Worm (Caenorhabditis elegans) whole organism, L4/young adult: ENCODE results near the gene ugt-53.

Source experiments
- W03F9.2 ChIP-seq: fragments of 150-350 bp; optimal IDR thresholded peaks from 2 replicates; lab custom pipeline; 2014; ENCODE audit warnings: missing biosample characterization, missing genetic modification characterization
- dao-5 ChIP-seq: sonication (generic microtip); optimal IDR thresholded peaks from 2 replicates; lab custom pipeline; 2016; ENCODE audit warnings: missing genotype, missing genetic modification characterization, moderate library complexity, missing compliant biosample characterization
- him-1 ChIP-seq: sonication (generic microtip); optimal IDR thresholded peaks from 2 replicates; lab custom pipeline; 2016; ENCODE audit warnings: missing genotype, missing genetic modification reagents, missing genetic modification characterization, missing compliant biosample characterization

ugt-53 gene

ce11 chrV:2875422-2875821 is 26.3 kb downstream of the ugt-53 start, which contains the start of gene folt-2:
Gene folt-2 (minus strand): TSS chrV:2875600.
- no peak for TF ChIP-seq him-1 (tag; lab: Kevin White, UChicago)
- TF ChIP-seq W03F9.2 = no peak
- TF ChIP-seq dao-5 (tag; lab: Kevin White, UChicago) = no peak

- TF ChIP-seq him-1 (tag; lab: Kevin White, UChicago) = no peak
- no peak for TF ChIP-seq dao-5 (tag; lab: Kevin White, UChicago)
- TF ChIP-seq W03F9.2 = no peak
Observed at ce11 chrV:2876188-2876831, 27.2 kb downstream of the ugt-53 start.

- TF ChIP-seq him-1 (tag; lab: Kevin White, UChicago) (no peak), dao-5 (tag; lab: Kevin White, UChicago) (no peak), W03F9.2 (no peak)
Observed at ce11 chrV:2877509-2877908, 28.4 kb downstream of the ugt-53 start, which contains the start of gene F37B4.10. Gene F37B4.10 (minus strand): TSS chrV:2877609.

- TF ChIP-seq W03F9.2 (no peak), him-1 (tag; lab: Kevin White, UChicago) (no peak), dao-5 (tag; lab: Kevin White, UChicago) (no peak)
Observed at ce11 chrV:2879801-2880200, 30.7 kb downstream of the ugt-53 start, which contains the start of gene str-39. Gene str-39 (minus strand): TSS chrV:2879901.

ce11 chrV:2880356-2880755 is 31.2 kb downstream of the ugt-53 start:
- TF ChIP-seq him-1 (tag; lab: Kevin White, UChicago) (no peak), W03F9.2 (no peak), dao-5 (tag; lab: Kevin White, UChicago) (no peak)

- TF ChIP-seq dao-5 (tag; lab: Kevin White, UChicago) (no peak), W03F9.2 (no peak), him-1 (tag; lab: Kevin White, UChicago) (no peak)
Observed at ce11 chrV:2881016-2881415, 31.9 kb downstream of the ugt-53 start, which contains the start of gene ifc-1. Gene ifc-1 (plus strand): TSS chrV:2881393.

- TF ChIP-seq dao-5 (tag; lab: Kevin White, UChicago) = no peak
- TF ChIP-seq W03F9.2 = no peak
- no peak for TF ChIP-seq him-1 (tag; lab: Kevin White, UChicago)
Observed at ce11 chrV:2881565-2881964, 32.4 kb downstream of the ugt-53 start.

- TF ChIP-seq him-1 (tag; lab: Kevin White, UChicago) (no peak), dao-5 (tag; lab: Kevin White, UChicago) (no peak), W03F9.2 (no peak)
Observed at ce11 chrV:2883097-2883496, 34.0 kb downstream of the ugt-53 start.

ce11 chrV:2884411-2884810 is 35.3 kb downstream of the ugt-53 start, which contains the start of gene sre-24:
Gene sre-24 (plus strand): TSS chrV:2884711.
- TF ChIP-seq dao-5 (tag; lab: Kevin White, UChicago) (no peak), W03F9.2 (no peak), him-1 (tag; lab: Kevin White, UChicago) (no peak)

- no peak for TF ChIP-seq him-1 (tag; lab: Kevin White, UChicago)
- no peak for TF ChIP-seq W03F9.2
Observed at ce11 chrV:2888265-2888664, 39.1 kb downstream of the ugt-53 start.

ce11 chrV:2888681-2889080 is 39.5 kb downstream of the ugt-53 start, which contains the start of gene srw-4:
Gene srw-4 (minus strand): TSS chrV:2888781.
- TF ChIP-seq W03F9.2 = no peak
- no peak for TF ChIP-seq him-1 (tag; lab: Kevin White, UChicago)

ce11 chrV:2891927-2892326 is 42.8 kb downstream of the ugt-53 start, which contains the start of gene F37B4.15:
Gene F37B4.15 (plus strand): TSS chrV:2892227.
- TF ChIP-seq dao-5 (tag; lab: Kevin White, UChicago) (no peak), him-1 (tag; lab: Kevin White, UChicago) (no peak), W03F9.2 (no peak)

- TF ChIP-seq him-1 (tag; lab: Kevin White, UChicago) (no peak), W03F9.2 (no peak), dao-5 (tag; lab: Kevin White, UChicago) (no peak)
Observed at ce11 chrV:2892976-2893375, 43.8 kb downstream of the ugt-53 start, which contains the start of gene srh-127. Gene srh-127 (plus strand): TSS chrV:2893276.

ce11 chrV:2896198-2896660 is 47.1 kb downstream of the ugt-53 start, which contains the start of gene pals-32:
Gene pals-32 (plus strand): TSS chrV:2896610.
- TF ChIP-seq him-1 (tag; lab: Kevin White, UChicago) (no peak), W03F9.2 (peak; percentile 29), dao-5 (tag; lab: Kevin White, UChicago) (no peak)
